Fruit fly (Drosophila melanogaster): ENCODE measurements around the gene Ankle2.

Ankle2 gene

dm6 chrX:17578869-17579781 is at the start of gene Ankle2:
TSS of gene Ankle2 (minus strand) at chrX:17579229.
- TF ChIP-seq CG13204 (GFP tag; optimal IDR thresholded peaks at IDR 0.05) (no peak), Pif1B (GFP tag; optimal IDR thresholded peaks at IDR 0.05) (no peak), CG14655 (GFP tag; optimal IDR thresholded peaks at IDR 0.05) (no peak), CG32121 (GFP tag; IDR thresholded peaks at IDR 0.05) (0 out of 2 replicates have a peak, but pooled peaks have one; percentile 20)

dm6 chrX:17627090-17627992 is 48.3 kb upstream of the Ankle2 start, which contains the start of gene stas:
TSS of gene stas (minus strand) at chrX:17627895.
- TF ChIP-seq gl (tag; optimal IDR thresholded peaks at IDR 0.05) (no peak), D1 (tag; optimal IDR thresholded peaks at IDR 0.05) (peak; percentile 18), CG34367 (tag; optimal IDR thresholded peaks at IDR 0.05) (no peak), CG14655 (GFP tag; optimal IDR thresholded peaks at IDR 0.05) (no peak), EcR (GFP tag; optimal IDR thresholded peaks at IDR 0.05) (peak; percentile 71), Pif1B (GFP tag; optimal IDR thresholded peaks at IDR 0.05) (no peak), Snoo (tag; optimal IDR thresholded peaks at IDR 0.05) (no peak), CG10348 (GFP tag; IDR thresholded peaks at IDR 0.05) (no peak), rn (GFP tag; IDR thresholded peaks at IDR 0.05) (no peak), CG9948 (tag; optimal IDR thresholded peaks at IDR 0.05) (no peak), CG4496 (GFP tag; IDR thresholded peaks at IDR 0.05) (no peak)

- TF ChIP-seq CG4496 (GFP tag; IDR thresholded peaks at IDR 0.05), result no peak
- TF ChIP-seq Snoo (tag; optimal IDR thresholded peaks at IDR 0.05), result no peak
- TF ChIP-seq CG9948 (tag; optimal IDR thresholded peaks at IDR 0.05), result no peak
- TF ChIP-seq CG8301 (tag; optimal IDR thresholded peaks at IDR 0.05), result no peak
- TF ChIP-seq CG12605 (GFP tag; IDR thresholded peaks at IDR 0.05), result no peak
- no peak for TF ChIP-seq Pif1A (GFP tag; optimal IDR thresholded peaks at IDR 0.05)
- TF ChIP-seq rn (GFP tag; IDR thresholded peaks at IDR 0.05), result no peak
- TF ChIP-seq gl (tag; optimal IDR thresholded peaks at IDR 0.05), result no peak
- TF ChIP-seq EcR (GFP tag; optimal IDR thresholded peaks at IDR 0.05), result no peak
- TF ChIP-seq CG17806 (tag; optimal IDR thresholded peaks at IDR 0.05), result no peak
- TF ChIP-seq D1 (tag; optimal IDR thresholded peaks at IDR 0.05), result no peak
Measured at dm6 chrX:17625833-17626232, 46.8 kb upstream of the Ankle2 start.

dm6 chrX:17624983-17625401 is 46.0 kb upstream of the Ankle2 start:
- TF ChIP-seq Pif1A (GFP tag; optimal IDR thresholded peaks at IDR 0.05) (peak; percentile 94), rn (GFP tag; IDR thresholded peaks at IDR 0.05) (peak; percentile 52), gl (tag; optimal IDR thresholded peaks at IDR 0.05) (peak; percentile 50), Snoo (tag; optimal IDR thresholded peaks at IDR 0.05) (peak; percentile 93), CG17806 (tag; optimal IDR thresholded peaks at IDR 0.05) (peak; percentile 77), CG8301 (tag; optimal IDR thresholded peaks at IDR 0.05) (peak; percentile 90), CG15710 (tag; optimal IDR thresholded peaks at IDR 0.05) (peak; percentile 83), CG32121 (GFP tag; IDR thresholded peaks at IDR 0.05) (peak; percentile 91), CG10348 (GFP tag; IDR thresholded peaks at IDR 0.05) (peak; percentile 51), CG8159 (tag; optimal IDR thresholded peaks at IDR 0.05) (peak; percentile 98), Ets98B (GFP tag; IDR thresholded peaks at IDR 0.05) (peak; percentile 88), CG14655 (GFP tag; optimal IDR thresholded peaks at IDR 0.05) (peak; percentile 86), CG13204 (GFP tag; optimal IDR thresholded peaks at IDR 0.05) (no peak), EcR (GFP tag; optimal IDR thresholded peaks at IDR 0.05) (no peak), CG12605 (GFP tag; IDR thresholded peaks at IDR 0.05) (peak; percentile 77), D1 (tag; optimal IDR thresholded peaks at IDR 0.05) (peak; percentile 70), CG4496 (GFP tag; IDR thresholded peaks at IDR 0.05) (peak; percentile 91), CG34367 (tag; optimal IDR thresholded peaks at IDR 0.05) (peak; percentile 73), fd96Ca (GFP tag; IDR thresholded peaks at IDR 0.05) (peak; percentile 92), Pif1B (GFP tag; optimal IDR thresholded peaks at IDR 0.05) (peak; percentile 91), CG9948 (tag; optimal IDR thresholded peaks at IDR 0.05) (peak; percentile 72)

- peak; percentile 11 for TF ChIP-seq CG15710 (tag; optimal IDR thresholded peaks at IDR 0.05)
- peak; percentile 34; the same call in 1 of the 3 replicates for TF ChIP-seq fd96Ca (GFP tag; IDR thresholded peaks at IDR 0.05)
- peak; percentile 49 for TF ChIP-seq EcR (GFP tag; optimal IDR thresholded peaks at IDR 0.05)
- TF ChIP-seq Pif1A (GFP tag; optimal IDR thresholded peaks at IDR 0.05), result no peak
- TF ChIP-seq CG4496 (GFP tag; IDR thresholded peaks at IDR 0.05), result 0 out of 3 replicates have a peak, but pooled peaks have one; percentile 22
Measured at dm6 chrX:17624223-17624982, 45.4 kb upstream of the Ankle2 start.
